Fruit fly (Drosophila melanogaster): ENCODE data around the gene Galk.

DNA sequence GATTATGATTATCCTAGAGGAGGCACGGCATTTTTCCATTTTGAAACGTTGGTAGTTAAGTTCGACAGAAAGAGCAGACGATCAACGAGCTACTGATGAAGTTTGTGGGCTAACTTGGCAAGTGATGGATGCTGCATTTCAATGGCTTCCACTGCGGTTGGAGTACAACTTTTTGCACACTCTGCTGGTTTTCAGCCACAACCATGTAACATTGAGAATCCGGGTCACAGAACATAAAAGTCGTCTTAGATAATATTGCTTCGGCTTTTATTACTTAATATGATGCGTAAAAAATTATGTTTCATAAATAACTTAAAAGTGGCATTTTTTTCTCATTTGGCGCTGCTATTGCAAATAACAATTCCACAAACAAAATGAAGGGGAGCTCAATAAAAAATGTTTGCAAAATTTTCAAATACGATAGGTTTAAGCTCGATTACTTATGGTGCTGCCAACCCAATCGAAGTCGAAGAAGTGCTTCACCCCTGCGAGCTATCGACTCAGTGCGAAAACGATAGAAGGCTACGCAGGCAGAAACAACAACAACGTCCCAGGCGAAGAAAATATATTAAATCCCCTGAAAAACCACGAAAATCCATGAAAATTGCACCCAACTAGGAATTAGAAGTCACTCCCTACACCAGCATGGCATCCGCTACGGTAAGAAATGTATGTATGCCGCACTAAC, 19.4 kb downstream of the Galk start, which contains the start of the genes CG5653 and CG5021:
- TF ChIP-seq ttk (optimal IDR thresholded peaks at IDR 0.05) (no peak), psq (optimal IDR thresholded peaks at IDR 0.05) (no peak), h (optimal IDR thresholded peaks at IDR 0.05) (no peak), insv (optimal IDR thresholded peaks at IDR 0.05) (no peak)

All from Kc167 (cell line).